Fruit fly (Drosophila melanogaster) S2 (cell line): Measurements from ENCODE around the gene tadr.

Experiments used
- CG8478 ChIP-seq: fragments of >200 bp; optimal IDR thresholded peaks from 2 replicates; lab custom pipeline; 2018
- CTCF ChIP-seq, 2 experiments: fragments of >200 bp; optimal IDR thresholded peaks; 2 replicates each; lab custom pipeline; 2018

dm6 chr2L:21039569-21040159 is 35.5 kb upstream of the tadr start:
- TF ChIP-seq CG8478 (lab: Kevin White, UChicago): no peak
- TF ChIP-seq CTCF (optimal IDR thresholded peaks at IDR 0.05; lab: Kevin White, UChicago): no peak
